Worm (Caenorhabditis elegans) whole organism, L3 larva: Measurements from ENCODE around the gene wht-2.

Experiments
- R02D3.7 ChIP-seq: fragments of 150-350 bp; optimal IDR thresholded peaks from 2 replicates; lab custom pipeline; 2014; ENCODE audit warnings: missing biosample characterization, missing genetic modification characterization
- ZK546.5 ChIP-seq: sonication (generic microtip); optimal IDR thresholded peaks from 2 replicates; lab custom pipeline; 2017; ENCODE audit warnings: missing biosample characterization, missing genetic modification characterization
- ceh-28 ChIP-seq: fragments of 150-350 bp; optimal IDR thresholded peaks from 2 replicates; lab custom pipeline; 2014; ENCODE audit warnings: missing biosample characterization, missing genetic modification reagents, missing genetic modification characterization
- fos-1 ChIP-seq: fragments of 150-350 bp; optimal IDR thresholded peaks from 2 replicates; lab custom pipeline; 2014; ENCODE audit warnings: missing biosample characterization, missing genetic modification characterization
- lin-15B ChIP-seq: fragments of 150-350 bp; optimal IDR thresholded peaks from 2 replicates; lab custom pipeline; 2014; ENCODE audit warnings: missing biosample characterization, missing genetic modification characterization
- nhr-25 ChIP-seq: sonication (generic microtip); optimal IDR thresholded peaks from 2 replicates; lab custom pipeline; 2017; ENCODE audit warnings: missing biosample characterization, missing genetic modification characterization
- nhr-77 ChIP-seq: fragments of 150-350 bp; optimal IDR thresholded peaks from 2 replicates; lab custom pipeline; 2014; ENCODE audit warnings: missing biosample characterization, missing genetic modification characterization
- pha-4 ChIP-seq: fragments of 150-350 bp; optimal IDR thresholded peaks from 2 replicates; lab custom pipeline; 2014; ENCODE audit warnings: missing biosample characterization, missing genetic modification reagents, missing genetic modification characterization
- pqm-1 ChIP-seq: fragments of 150-350 bp; optimal IDR thresholded peaks from 2 replicates; lab custom pipeline; 2017; ENCODE audit warnings: missing biosample characterization, missing genetic modification characterization, inconsistent platforms
- skn-1 ChIP-seq: fragments of 150-350 bp; optimal IDR thresholded peaks from 2 replicates; lab custom pipeline; 2014; ENCODE audit warnings: missing biosample characterization, missing genetic modification characterization
- zag-1 ChIP-seq: fragments of 150-350 bp; optimal IDR thresholded peaks from 2 replicates; lab custom pipeline; 2014; ENCODE audit warnings: missing biosample characterization, missing genetic modification characterization
- ztf-11 ChIP-seq: fragments of 150-350 bp; optimal IDR thresholded peaks from 2 replicates; lab custom pipeline; 2014; ENCODE audit warnings: missing biosample characterization, missing genetic modification characterization

DNA sequence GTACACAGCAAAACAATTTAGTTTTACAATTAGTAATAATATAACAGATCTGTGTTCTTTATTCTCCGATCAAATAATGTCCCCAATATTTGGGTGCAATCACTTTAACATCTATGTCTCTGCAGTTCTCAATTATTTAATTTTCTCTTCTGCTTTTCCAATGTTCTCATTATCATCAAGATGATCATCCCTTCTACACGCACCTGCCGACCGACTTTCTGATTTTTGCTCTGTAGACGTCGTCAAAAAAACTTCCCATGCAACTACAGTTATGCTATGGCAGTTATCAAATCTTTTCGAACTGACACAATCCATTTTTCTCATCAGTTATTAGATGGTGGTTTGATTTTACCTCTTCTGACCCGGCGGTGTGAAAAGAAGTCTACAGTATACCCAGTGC is 33.4 kb downstream of the wht-2 start:
- TF ChIP-seq fos-1 (tag; lab: Kevin White, UChicago) (no peak), ceh-28 (peak; percentile 13), nhr-77 (tag; lab: Kevin White, UChicago) (no peak), ztf-11 (tag; lab: Kevin White, UChicago) (no peak), nhr-25 (tag; lab: Kevin White, UChicago) (no peak), zag-1 (tag; lab: Kevin White, UChicago) (no peak), skn-1 (tag; lab: Kevin White, UChicago) (no peak), pha-4 (no peak), R02D3.7 (no peak), lin-15B (no peak), pqm-1 (tag; lab: Kevin White, UChicago) (no peak), ZK546.5 (tag; lab: Kevin White, UChicago) (no peak)
